Fruit fly (Drosophila melanogaster): Measurements from ENCODE around the gene timeout.

DNA sequence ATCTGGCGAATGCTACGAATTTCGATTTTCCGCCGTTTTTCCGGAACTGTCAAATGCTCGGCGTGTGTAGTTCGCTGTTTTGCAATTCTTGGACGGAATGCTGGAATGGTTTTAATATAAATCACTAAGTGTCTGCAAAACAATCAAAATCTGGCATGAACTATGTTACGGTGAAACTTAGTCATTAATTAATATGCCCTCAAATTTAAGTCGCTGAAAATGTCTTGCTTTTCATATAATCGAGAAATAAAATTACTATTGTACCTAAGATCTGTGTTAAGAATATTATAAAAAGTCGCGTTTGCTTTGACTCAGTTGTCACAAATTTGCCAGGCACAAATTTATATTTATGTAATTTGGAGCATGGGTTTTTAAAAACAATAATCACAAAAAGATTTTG is 102.8 kb downstream of the timeout start, which contains the start of gene CG8141:
- TF ChIP-seq Rel (GFP tag; optimal IDR thresholded peaks at IDR 0.05), result no peak
- no peak for TF ChIP-seq Rel (tag; optimal IDR thresholded peaks at IDR 0.05)
- TF ChIP-seq HLH106 (tag; optimal IDR thresholded peaks at IDR 0.05), result no peak
- TF ChIP-seq Jra (GFP tag; optimal IDR thresholded peaks at IDR 0.05), result no peak
- no peak for TF ChIP-seq lola (GFP tag; optimal IDR thresholded peaks at IDR 0.05)
- TF ChIP-seq Hnf4 (GFP tag; optimal IDR thresholded peaks at IDR 0.05), result no peak
- TF ChIP-seq Hr83 (GFP tag; optimal IDR thresholded peaks at IDR 0.05; ENCODE audit: poor library complexity, severe bottlenecking), result no peak
- no peak for TF ChIP-seq Abd-B (GFP tag; optimal IDR thresholded peaks at IDR 0.05)
- TF ChIP-seq Sp1 (GFP tag; optimal IDR thresholded peaks at IDR 0.05), result no peak
- no peak for TF ChIP-seq brk (GFP tag; optimal IDR thresholded peaks at IDR 0.05)
- no peak for TF ChIP-seq pan (optimal IDR thresholded peaks at IDR 0.05)
- no peak for TF ChIP-seq sage (GFP tag; optimal IDR thresholded peaks at IDR 0.05)
- no peak for TF ChIP-seq Dfd (GFP tag; optimal IDR thresholded peaks at IDR 0.05)
- TF ChIP-seq dsf (GFP tag; optimal IDR thresholded peaks at IDR 0.05; ENCODE audit: borderline replicate concordance), result no peak
- TF ChIP-seq OdsH (GFP tag; optimal IDR thresholded peaks at IDR 0.05), result no peak

Data from whole organism, wandering third instar larva.